Worm (Caenorhabditis elegans) whole organism, midembryonic: ENCODE data around the gene cpf-2.
"Not testable (repeated sequence)": the region's sequence is repeated elsewhere in the genome, so short reads cannot be mapped to it uniquely, and the experiment has no call there.

Experiments used
- T22C8.4 ChIP-seq: fragments of 200-800 bp; sonication (Bioruptor generic); IDR thresholded peaks from 2 replicates; pipeline ENCODE4 v1.3.6; 2022; ENCODE audit warnings: missing genetic modification characterization, missing compliant biosample characterization
- cog-1 ChIP-seq: sonication (generic microtip); optimal IDR thresholded peaks from 2 replicates; lab custom pipeline; 2016; ENCODE audit warnings: missing genetic modification characterization, missing compliant biosample characterization
- flt-1 ChIP-seq: fragments of 200-800 bp; sonication (Bioruptor generic); IDR thresholded peaks from 2 replicates; pipeline ENCODE4 v1.3.6; 2022; ENCODE audit warnings: missing genetic modification characterization, missing compliant biosample characterization
- klf-2 ChIP-seq: fragments of 200-800 bp; sonication (Bioruptor generic); conservative IDR thresholded peaks from 2 replicates; pipeline ENCODE4 v1.3.6; 2022; ENCODE audit warnings: missing genetic modification reagents, missing genetic modification characterization, missing compliant biosample characterization
- med-1 ChIP-seq: sonication (generic microtip); optimal IDR thresholded peaks from 2 replicates; lab custom pipeline; 2017; ENCODE audit warnings: missing genetic modification characterization, mild to moderate bottlenecking, missing compliant biosample characterization, antibody characterized with exemption, missing genetic modification reagents; ENCODE audit not compliant: insufficient read depth
- ref-1 ChIP-seq: fragments of 200-800 bp; sonication (Bioruptor generic); conservative IDR thresholded peaks from 2 replicates; pipeline ENCODE4 v1.3.6; 2022; ENCODE audit warnings: missing genetic modification reagents, missing genetic modification characterization, missing compliant biosample characterization
- tab-1 ChIP-seq: fragments of 200-800 bp; sonication (Bioruptor generic); IDR thresholded peaks from 2 replicates; pipeline ENCODE4 v1.3.6; 2022; ENCODE audit warnings: missing genetic modification characterization, missing compliant biosample characterization
- ztf-23 ChIP-seq: fragments of 200-800 bp; sonication (Bioruptor generic); IDR thresholded peaks from 2 replicates; pipeline ENCODE4 v1.3.6; 2022; ENCODE audit warnings: missing genetic modification reagents, missing genetic modification characterization, missing compliant biosample characterization
- ztf-29 ChIP-seq: fragments of 200-800 bp; sonication (Bioruptor generic); IDR thresholded peaks from 2 replicates; pipeline ENCODE4 v1.3.6; 2022; ENCODE audit warnings: missing genetic modification reagents, missing genetic modification characterization, missing compliant biosample characterization

The cpf-2 gene

DNA sequence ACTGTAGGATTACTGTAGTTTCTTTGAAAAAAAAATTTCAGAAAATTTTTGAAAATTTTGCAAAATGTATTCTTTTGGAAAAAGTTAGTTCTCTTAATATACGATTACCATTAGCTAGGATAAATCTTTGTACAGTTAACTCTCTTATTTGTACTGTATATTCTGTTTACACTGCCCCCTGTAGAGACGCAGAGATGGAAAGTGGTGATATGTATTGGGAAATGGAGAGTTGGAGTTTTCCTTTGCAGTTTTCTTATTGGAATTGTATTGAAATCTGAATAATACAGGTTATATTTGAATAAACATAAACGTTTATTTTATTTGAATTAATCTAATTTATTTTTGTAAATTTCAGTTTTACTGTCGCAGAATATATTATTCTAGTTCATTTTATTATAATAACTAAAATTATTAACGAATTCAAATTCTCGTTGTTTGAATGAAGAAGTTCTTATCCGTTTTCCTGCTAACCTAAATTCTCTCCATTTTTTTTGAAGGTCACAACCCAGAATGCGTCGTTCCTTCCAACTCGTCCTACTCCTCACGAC is 14.4 kb downstream of the cpf-2 start, which contains the start of gene F56A8.9:
Gene F56A8.9, plus strand, starts transcription at position 498 of the 548 bp plus-strand sequence.
- TF ChIP-seq ztf-23 (GFP tag; lab: Robert Waterston, UW) (no peak), ref-1 (GFP tag; lab: Robert Waterston, UW) (no peak), klf-2 (no peak), tab-1 (GFP tag; lab: Robert Waterston, UW) (no peak), T22C8.4 (GFP tag; lab: Robert Waterston, UW) (no peak), med-1 (GFP tag; lab: Kevin White, UChicago) (no peak), ztf-29 (GFP tag; lab: Robert Waterston, UW) (no peak), cog-1 (tag; lab: Kevin White, UChicago) (no peak), flt-1 (GFP tag; lab: Robert Waterston, UW) (no peak)

DNA sequence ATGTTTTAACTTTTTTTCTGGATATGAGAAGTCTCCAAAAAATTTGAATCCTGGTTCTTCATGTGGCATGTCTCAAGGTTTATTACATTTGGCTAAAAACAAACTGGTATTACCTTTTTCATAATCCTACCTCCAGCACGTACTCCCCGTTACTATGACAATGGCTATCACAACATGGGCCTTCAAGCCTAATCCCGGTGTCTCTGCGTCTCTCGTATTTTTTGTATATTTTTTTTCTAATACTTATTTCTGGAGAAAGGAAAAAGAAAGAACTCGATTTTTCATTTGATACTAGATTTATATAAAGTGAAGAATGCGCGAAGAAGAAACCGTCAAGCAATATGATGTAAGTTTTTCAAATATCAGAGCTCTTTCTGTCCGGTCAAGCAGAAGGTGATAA is 22.4 kb downstream of the cpf-2 start, which contains the start of gene anoh-1:
Gene anoh-1, plus strand, starts transcription at position 301 of the 400 bp plus-strand sequence.
- no peak for TF ChIP-seq klf-2
- TF ChIP-seq tab-1 (GFP tag; lab: Robert Waterston, UW) = no peak
- no peak for TF ChIP-seq T22C8.4 (GFP tag; lab: Robert Waterston, UW)

DNA sequence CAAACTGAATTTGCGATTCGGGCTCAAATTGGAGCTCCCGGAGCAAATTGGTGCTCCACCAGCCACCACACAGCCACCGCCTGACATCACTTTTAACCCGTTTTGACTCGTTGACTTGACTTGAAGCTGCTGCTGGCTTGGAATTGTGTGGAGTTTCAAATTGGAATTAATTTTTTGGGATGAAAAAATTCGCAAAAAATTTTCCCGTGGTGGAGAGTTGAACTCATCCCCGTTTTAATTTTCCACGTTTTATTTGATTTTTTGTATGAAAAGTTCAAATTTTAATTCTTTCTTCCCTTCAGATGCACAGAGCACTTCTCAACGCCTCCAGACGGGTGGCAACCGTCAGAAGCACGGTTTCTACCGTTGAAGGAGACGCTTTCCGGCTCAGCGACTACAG is 23.4 kb downstream of the cpf-2 start, which contains the start of gene Y43F4A.4:
Gene Y43F4A.4, plus strand, starts transcription at position 301 of the 400 bp plus-strand sequence.
- TF ChIP-seq cog-1 (tag; lab: Kevin White, UChicago); tab-1 (GFP tag; lab: Robert Waterston, UW); ztf-29 (GFP tag; lab: Robert Waterston, UW): not testable (repeated sequence)

DNA sequence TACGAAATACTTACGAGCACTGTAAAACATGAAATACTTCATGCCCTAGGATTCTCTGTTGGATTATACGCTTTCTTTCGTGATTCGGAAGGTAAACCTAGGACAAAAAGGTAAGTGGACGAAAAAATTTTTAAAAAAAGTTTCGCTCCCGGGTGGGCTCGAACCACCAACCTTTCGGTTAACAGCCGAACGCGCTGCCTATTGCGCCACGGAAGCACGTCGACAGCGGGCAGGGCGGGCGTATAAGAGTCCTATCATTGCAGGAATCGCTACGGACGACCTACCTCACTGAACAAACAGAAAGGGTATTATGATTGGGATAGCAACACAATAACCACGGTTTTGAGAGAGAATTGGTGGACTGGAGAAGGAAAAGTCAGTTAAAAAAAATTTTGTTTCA is 43.7 kb downstream of the cpf-2 start:
- TF ChIP-seq med-1 (GFP tag; lab: Kevin White, UChicago) = no peak
- peak; percentile 89 for TF ChIP-seq flt-1 (GFP tag; lab: Robert Waterston, UW)
- TF ChIP-seq T22C8.4 (GFP tag; lab: Robert Waterston, UW) = 0 out of 2 replicates have a peak, but pooled peaks have one; percentile 57
- peak; percentile 53; the same call in 1 of the 2 replicates for TF ChIP-seq ztf-29 (GFP tag; lab: Robert Waterston, UW)
- TF ChIP-seq ztf-23 (GFP tag; lab: Robert Waterston, UW) = peak; percentile 69
- peak; percentile 85 for TF ChIP-seq tab-1 (GFP tag; lab: Robert Waterston, UW)
- no peak for TF ChIP-seq cog-1 (tag; lab: Kevin White, UChicago)
- TF ChIP-seq ref-1 (GFP tag; lab: Robert Waterston, UW) = peak; percentile 74
- peak; percentile 68; the same call in 1 of the 2 replicates for TF ChIP-seq klf-2

DNA sequence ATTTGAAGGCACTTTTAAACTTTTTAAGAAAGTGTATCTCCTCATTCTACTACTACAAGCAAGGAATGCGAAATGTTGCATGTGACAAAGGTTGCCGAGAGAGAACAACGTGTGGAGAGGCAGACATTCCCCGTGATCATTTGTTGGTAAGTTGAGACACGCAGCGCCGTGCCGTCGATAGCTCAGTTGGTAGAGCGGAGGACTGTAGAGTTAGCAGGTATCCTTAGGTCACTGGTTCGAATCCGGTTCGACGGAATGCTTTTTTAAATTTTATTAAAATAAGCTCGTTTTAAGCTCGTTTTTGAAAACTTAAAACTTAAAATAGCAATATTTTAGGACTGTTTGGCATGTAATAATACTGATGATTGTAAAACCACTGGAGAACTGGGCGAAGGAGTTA is 44.3 kb downstream of the cpf-2 start:
- TF ChIP-seq tab-1 (GFP tag; lab: Robert Waterston, UW) (peak; percentile 71), klf-2 (no peak), ztf-23 (GFP tag; lab: Robert Waterston, UW) (0 out of 2 replicates have a peak, but pooled peaks have one; percentile 48), cog-1 (tag; lab: Kevin White, UChicago) (no peak), flt-1 (GFP tag; lab: Robert Waterston, UW) (peak; percentile 50; the same call in 1 of the 2 replicates)

DNA sequence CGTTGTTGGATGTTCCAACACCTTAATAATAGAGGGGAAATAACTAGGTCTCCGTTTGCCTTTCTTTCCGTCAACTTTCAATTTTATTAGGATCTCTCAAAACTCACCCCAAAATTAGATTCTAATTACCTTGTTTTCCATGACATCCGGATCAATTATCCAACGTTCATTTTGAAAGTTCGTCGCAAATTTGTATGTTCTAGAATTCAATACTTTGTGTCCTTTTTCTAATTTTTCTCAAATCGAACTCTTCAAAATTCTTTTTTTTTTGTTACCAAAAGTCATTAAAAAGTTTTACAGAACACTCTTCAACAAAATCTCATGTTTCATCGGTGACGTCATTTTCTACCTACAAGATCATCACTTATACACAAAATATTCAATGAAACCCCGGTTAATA is 45.9 kb downstream of the cpf-2 start, which contains the start of gene Y43F4A.1:
Gene Y43F4A.1, plus strand, starts transcription at position 301 of the 400 bp plus-strand sequence.
- TF ChIP-seq T22C8.4 (GFP tag; lab: Robert Waterston, UW) (no peak), flt-1 (GFP tag; lab: Robert Waterston, UW) (no peak), ztf-29 (GFP tag; lab: Robert Waterston, UW) (no peak), klf-2 (no peak), ref-1 (GFP tag; lab: Robert Waterston, UW) (no peak), tab-1 (GFP tag; lab: Robert Waterston, UW) (no peak), cog-1 (tag; lab: Kevin White, UChicago) (no peak), med-1 (GFP tag; lab: Kevin White, UChicago) (no peak), ztf-23 (GFP tag; lab: Robert Waterston, UW) (no peak)
